Worm (Caenorhabditis elegans) whole organism, L3 larva: ENCODE results near the gene ZK1128.7.

Experiments
- R02D3.7 ChIP-seq: fragments of 150-350 bp; optimal IDR thresholded peaks from 2 replicates; lab custom pipeline; 2014; ENCODE audit warnings: missing biosample characterization, missing genetic modification characterization
- ZK546.5 ChIP-seq: sonication (generic microtip); optimal IDR thresholded peaks from 2 replicates; lab custom pipeline; 2017; ENCODE audit warnings: missing biosample characterization, missing genetic modification characterization
- ama-1 ChIP-seq: fragments of 150-350 bp; optimal IDR thresholded peaks from 2 replicates; lab custom pipeline; 2018
- ceh-16 ChIP-seq: sonication (generic microtip); optimal IDR thresholded peaks from 2 replicates; lab custom pipeline; 2017; ENCODE audit warnings: missing biosample characterization, missing genetic modification characterization
- ceh-82 ChIP-seq: fragments of 150-350 bp; optimal IDR thresholded peaks from 2 replicates; lab custom pipeline; 2014; ENCODE audit warnings: missing biosample characterization, missing genetic modification characterization
- egl-27 ChIP-seq: sonication (generic microtip); optimal IDR thresholded peaks from 4 replicates; lab custom pipeline; 2017; ENCODE audit warnings: missing biosample characterization, missing genetic modification reagents, missing genetic modification characterization
- egl-5 ChIP-seq: fragments of 150-350 bp; optimal IDR thresholded peaks from 2 replicates; lab custom pipeline; 2017; ENCODE audit warnings: missing biosample characterization, missing genetic modification reagents, missing genetic modification characterization, inconsistent platforms
- elt-2 ChIP-seq: sonication (generic microtip); optimal IDR thresholded peaks from 2 replicates; lab custom pipeline; 2016; ENCODE audit warnings: missing genetic modification reagents, mild to moderate bottlenecking, missing genetic modification characterization, missing compliant biosample characterization
- elt-3 ChIP-seq, 3 experiments: fragments of 150-350 bp in 1 of 3; sonication (generic microtip) in 2 of 3; optimal IDR thresholded peaks; 2 replicates in 2 of 3; 4 replicates in 1 of 3; lab custom pipeline; 2014 to 2017; ENCODE audit warnings: missing biosample characterization in 3 of 3, missing genetic modification characterization in 3 of 3
- eor-1 ChIP-seq, 2 experiments: fragments of 150-350 bp; optimal IDR thresholded peaks; 2 replicates each; lab custom pipeline; 2014 to 2018; ENCODE audit warnings: missing biosample characterization in 2 of 2, missing genetic modification characterization in 2 of 2
- fkh-10 ChIP-seq: sonication (generic microtip); optimal IDR thresholded peaks from 2 replicates; lab custom pipeline; 2017; ENCODE audit warnings: missing biosample characterization, missing genetic modification reagents, missing genetic modification characterization
- fos-1 ChIP-seq: fragments of 150-350 bp; optimal IDR thresholded peaks from 2 replicates; lab custom pipeline; 2014; ENCODE audit warnings: missing biosample characterization, missing genetic modification characterization
- hmg-11 ChIP-seq: sonication (generic microtip); optimal IDR thresholded peaks from 2 replicates; lab custom pipeline; 2016; ENCODE audit warnings: missing genetic modification characterization, missing compliant biosample characterization
- jun-1 ChIP-seq: fragments of 150-350 bp; optimal IDR thresholded peaks from 2 replicates; lab custom pipeline; 2014; ENCODE audit warnings: missing biosample characterization, missing genetic modification reagents, missing genetic modification characterization
- lin-15B ChIP-seq: fragments of 150-350 bp; optimal IDR thresholded peaks from 2 replicates; lab custom pipeline; 2014; ENCODE audit warnings: missing biosample characterization, missing genetic modification characterization
- lin-39 ChIP-seq: fragments of 150-350 bp; optimal IDR thresholded peaks from 2 replicates; lab custom pipeline; 2018; ENCODE audit warnings: missing biosample characterization, missing genetic modification reagents, missing genetic modification characterization
- nfya-1 ChIP-seq: sonication (generic microtip); optimal IDR thresholded peaks from 2 replicates; lab custom pipeline; 2017; ENCODE audit warnings: missing genetic modification characterization, mild to moderate bottlenecking, missing compliant biosample characterization, antibody characterized with exemption, moderate library complexity; ENCODE audit not compliant: insufficient read depth
- nhr-11 ChIP-seq: fragments of 150-350 bp; optimal IDR thresholded peaks from 2 replicates; lab custom pipeline; 2014; ENCODE audit warnings: missing biosample characterization, missing genetic modification characterization
- nhr-23 ChIP-seq: fragments of 150-350 bp; optimal IDR thresholded peaks from 2 replicates; lab custom pipeline; 2014; ENCODE audit warnings: missing biosample characterization, missing genetic modification reagents, missing genetic modification characterization
- nhr-237 ChIP-seq: fragments of 150-350 bp; optimal IDR thresholded peaks from 2 replicates; lab custom pipeline; 2014; ENCODE audit warnings: missing biosample characterization, missing genetic modification characterization
- nhr-25 ChIP-seq: sonication (generic microtip); optimal IDR thresholded peaks from 2 replicates; lab custom pipeline; 2017; ENCODE audit warnings: missing biosample characterization, missing genetic modification characterization
- nhr-43 ChIP-seq: sonication (generic microtip); optimal IDR thresholded peaks from 2 replicates; lab custom pipeline; 2016; ENCODE audit warnings: mild to moderate bottlenecking, missing genetic modification characterization, missing compliant biosample characterization; ENCODE audit not compliant: poor library complexity, severe bottlenecking
- nhr-67 ChIP-seq: fragments of 150-350 bp; optimal IDR thresholded peaks from 2 replicates; lab custom pipeline; 2014; ENCODE audit warnings: missing biosample characterization, missing genetic modification characterization
- nhr-76 ChIP-seq: fragments of 150-350 bp; sonication (generic microtip); optimal IDR thresholded peaks from 5 replicates; lab custom pipeline; 2014; ENCODE audit warnings: missing biosample characterization, missing genetic modification characterization
- nhr-77 ChIP-seq: fragments of 150-350 bp; optimal IDR thresholded peaks from 2 replicates; lab custom pipeline; 2014; ENCODE audit warnings: missing biosample characterization, missing genetic modification characterization
- pha-4 ChIP-seq: fragments of 150-350 bp; optimal IDR thresholded peaks from 2 replicates; lab custom pipeline; 2014; ENCODE audit warnings: missing biosample characterization, missing genetic modification reagents, missing genetic modification characterization
- pqm-1 ChIP-seq: fragments of 150-350 bp; optimal IDR thresholded peaks from 2 replicates; lab custom pipeline; 2017; ENCODE audit warnings: missing biosample characterization, missing genetic modification characterization, inconsistent platforms
- sea-2 ChIP-seq: fragments of 150-350 bp; sonication (generic microtip); optimal IDR thresholded peaks from 4 replicates; lab custom pipeline; 2014; ENCODE audit warnings: missing biosample characterization, missing genetic modification reagents, missing genetic modification characterization
- skn-1 ChIP-seq: fragments of 150-350 bp; optimal IDR thresholded peaks from 2 replicates; lab custom pipeline; 2014; ENCODE audit warnings: missing biosample characterization, missing genetic modification characterization
- snpc-4 ChIP-seq: fragments of 150-350 bp; optimal IDR thresholded peaks from 2 replicates; lab custom pipeline; 2014; ENCODE audit warnings: missing biosample characterization, missing genetic modification characterization
- tbx-2 ChIP-seq: sonication (generic microtip); optimal IDR thresholded peaks from 2 replicates; lab custom pipeline; 2016; ENCODE audit warnings: mild to moderate bottlenecking, missing genetic modification characterization, missing compliant biosample characterization
- unc-39 ChIP-seq: sonication (generic microtip); optimal IDR thresholded peaks from 4 replicates; lab custom pipeline; 2017; ENCODE audit warnings: missing biosample characterization, missing genetic modification characterization
- zag-1 ChIP-seq: fragments of 150-350 bp; optimal IDR thresholded peaks from 2 replicates; lab custom pipeline; 2014; ENCODE audit warnings: missing biosample characterization, missing genetic modification characterization
- ztf-11 ChIP-seq: fragments of 150-350 bp; optimal IDR thresholded peaks from 2 replicates; lab custom pipeline; 2014; ENCODE audit warnings: missing biosample characterization, missing genetic modification characterization
- ztf-4 ChIP-seq: fragments of 150-350 bp; optimal IDR thresholded peaks from 2 replicates; lab custom pipeline; 2014; ENCODE audit warnings: missing biosample characterization, missing genetic modification characterization

ZK1128.7 gene

DNA sequence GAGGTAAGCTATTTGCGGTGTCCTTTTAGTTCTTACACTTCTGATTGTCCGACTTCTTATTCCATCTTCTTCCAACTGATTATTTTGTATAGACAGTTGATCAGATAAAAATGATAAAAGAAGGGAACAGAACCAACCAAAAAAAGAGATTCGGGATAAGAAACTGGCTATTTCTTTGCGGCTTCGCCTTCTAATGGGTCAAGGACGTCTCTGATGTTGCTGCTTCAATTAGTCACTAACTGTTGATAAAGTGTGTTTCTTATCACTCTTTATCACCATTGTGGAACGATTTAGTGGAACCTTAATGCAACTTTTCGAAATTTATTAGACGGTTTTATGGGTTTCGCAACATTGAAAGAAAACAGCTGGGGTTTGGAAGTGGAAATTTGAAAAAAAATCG is 33.5 kb downstream of the ZK1128.7 start:
- TF ChIP-seq nhr-25 = peak; percentile 66
- TF ChIP-seq nhr-23 = peak; percentile 81
- TF ChIP-seq ceh-16 (tag; lab: Kevin White, UChicago) = no peak
- peak in 2 of 3 experiments; percentile 56 to 95 for TF ChIP-seq elt-3 (tag; optimal IDR thresholded peaks at IDR 0.05; lab: Kevin White, UChicago)

DNA sequence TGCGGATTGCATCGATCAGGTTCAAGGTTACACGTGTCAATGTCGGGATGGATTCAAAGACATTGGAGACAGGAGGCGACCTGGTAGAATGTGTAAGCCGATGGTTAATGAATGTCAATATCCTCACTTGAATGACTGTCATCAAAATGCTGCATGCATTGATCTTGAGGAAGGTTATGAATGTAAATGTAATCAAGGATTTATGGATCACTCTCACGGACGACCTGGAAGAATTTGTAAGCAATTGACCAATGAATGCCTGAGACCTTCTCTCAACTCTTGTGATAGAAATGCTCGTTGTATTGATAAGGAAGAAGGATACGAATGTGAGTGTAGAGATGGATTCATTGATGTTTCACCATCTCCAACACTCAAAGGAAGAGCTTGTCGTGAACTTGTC is 41.2 kb downstream of the ZK1128.7 start:
- TF ChIP-seq jun-1 = no peak

DNA sequence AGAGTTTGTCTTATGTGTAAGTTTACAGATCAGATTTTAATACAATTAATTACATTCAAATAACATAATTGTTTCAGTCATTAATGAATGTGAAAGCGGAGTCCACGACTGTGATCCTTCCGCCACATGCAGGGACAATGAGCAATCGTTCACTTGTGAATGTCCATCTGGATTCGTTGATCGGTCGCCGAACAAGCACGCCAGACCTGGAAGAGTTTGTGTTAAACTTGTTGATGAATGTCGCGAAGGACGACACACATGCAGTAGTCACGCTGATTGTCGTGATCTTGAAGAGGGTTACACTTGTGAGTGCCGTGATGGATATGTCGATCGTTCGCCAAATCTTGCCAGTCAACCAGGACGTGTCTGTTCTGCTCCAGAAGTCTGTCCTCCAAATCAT is 41.7 kb downstream of the ZK1128.7 start:
- TF ChIP-seq nhr-67 (tag; lab: Kevin White, UChicago) (no peak), egl-27 (tag; lab: Kevin White, UChicago) (no peak), fos-1 (tag; lab: Kevin White, UChicago) (no peak), nhr-77 (tag; lab: Kevin White, UChicago) (no peak), sea-2 (GFP tag; lab: Kevin White, UChicago) (no peak), nhr-25 (no peak), nhr-237 (tag; lab: Kevin White, UChicago) (no peak), pha-4 (tag; lab: Kevin White, UChicago) (no peak)

DNA sequence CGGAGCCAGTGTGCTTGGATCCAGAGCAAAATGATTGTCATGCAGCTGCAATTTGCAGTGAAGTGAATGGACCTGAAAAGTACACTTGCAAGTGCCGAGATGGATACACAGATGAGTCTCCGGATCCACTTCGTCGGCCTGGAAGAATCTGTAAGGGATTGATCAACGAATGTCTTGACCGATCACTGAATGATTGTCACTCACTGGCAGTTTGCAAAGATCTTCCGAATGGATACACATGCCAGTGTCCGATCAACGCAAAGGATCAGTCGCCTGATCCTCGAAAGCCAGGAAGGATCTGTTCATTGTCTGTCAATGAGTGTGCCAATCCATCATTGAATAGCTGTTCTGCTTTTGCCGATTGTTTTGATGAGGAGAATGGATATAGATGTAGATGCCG is 42.6 kb downstream of the ZK1128.7 start:
- TF ChIP-seq nhr-43 = no peak
- no peak for TF ChIP-seq fkh-10 (GFP tag; lab: Kevin White, UChicago)
- TF ChIP-seq unc-39 = no peak
- no peak for TF ChIP-seq sea-2 (GFP tag; lab: Kevin White, UChicago)
- TF ChIP-seq skn-1 = no peak
- no peak for TF ChIP-seq nhr-23

DNA sequence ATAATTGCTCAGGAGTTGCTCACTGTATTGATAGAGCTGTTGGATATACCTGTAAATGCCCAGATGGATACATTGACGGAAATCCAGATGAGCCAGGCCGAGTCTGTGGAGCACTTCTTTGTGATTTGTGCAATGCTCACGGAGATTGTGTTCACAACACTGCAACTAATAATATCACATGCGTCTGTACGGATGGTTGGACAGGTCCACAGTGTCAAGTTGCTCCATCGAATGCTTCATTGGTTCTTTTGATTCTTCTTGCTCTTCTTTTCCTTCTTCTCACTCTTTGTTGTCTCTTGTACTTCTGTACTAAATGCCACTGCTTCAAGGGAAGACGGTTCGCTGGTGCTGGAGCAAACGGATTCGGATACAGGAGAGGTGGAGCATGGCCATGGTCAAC is 45.1 kb downstream of the ZK1128.7 start:
- TF ChIP-seq pha-4 (tag; lab: Kevin White, UChicago) = no peak
- TF ChIP-seq tbx-2 = no peak
- TF ChIP-seq nhr-11 (tag; lab: Kevin White, UChicago) = no peak
- no peak for TF ChIP-seq ceh-82 (tag; lab: Kevin White, UChicago)
- TF ChIP-seq jun-1 = no peak
- no peak for TF ChIP-seq nhr-237 (tag; lab: Kevin White, UChicago)
- no peak for TF ChIP-seq skn-1
- no peak for TF ChIP-seq zag-1 (tag; lab: Kevin White, UChicago)
- TF ChIP-seq ZK546.5 = no peak
- no peak for TF ChIP-seq ztf-11 (tag; lab: Kevin White, UChicago)
- no peak for TF ChIP-seq egl-5
- TF ChIP-seq nhr-77 (tag; lab: Kevin White, UChicago) = no peak
- no peak for TF ChIP-seq eor-1 (tag; optimal IDR thresholded peaks at IDR 0.05; lab: Kevin White, UChicago)
- TF ChIP-seq ama-1 (lab: Kevin White, UChicago) = no peak
- TF ChIP-seq unc-39 = no peak
- TF ChIP-seq elt-3 (tag; optimal IDR thresholded peaks at IDR 0.05; lab: Kevin White, UChicago) = no peak
- TF ChIP-seq ceh-16 (tag; lab: Kevin White, UChicago) = no peak
- TF ChIP-seq lin-39 (tag; lab: Kevin White, UChicago) = no peak

DNA sequence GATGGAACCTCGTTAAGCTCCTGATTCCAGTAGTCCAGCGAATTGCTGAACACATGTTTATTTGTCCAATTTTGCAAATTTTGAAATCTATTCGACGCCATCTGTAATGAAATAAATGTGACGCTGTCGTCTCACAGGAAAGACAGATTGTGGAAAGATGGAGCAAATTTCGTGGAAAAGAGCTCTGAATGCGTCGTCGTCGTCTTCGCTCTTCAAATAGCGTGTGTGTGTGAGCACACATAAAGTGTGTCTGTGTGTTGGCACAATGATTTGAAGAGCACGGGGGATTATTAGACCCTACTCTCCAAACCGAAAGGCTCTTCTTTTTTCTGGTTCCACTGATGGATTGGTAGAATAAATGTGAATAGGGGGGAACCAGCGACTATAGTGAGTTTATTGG is 49.4 kb downstream of the ZK1128.7 start, which contains the start of gene unc-47:
Gene unc-47, minus strand, starts transcription at position 101 of the 400 bp plus-strand sequence.
- TF ChIP-seq lin-39 (tag; lab: Kevin White, UChicago) (peak; percentile 35), egl-5 (no peak)

DNA sequence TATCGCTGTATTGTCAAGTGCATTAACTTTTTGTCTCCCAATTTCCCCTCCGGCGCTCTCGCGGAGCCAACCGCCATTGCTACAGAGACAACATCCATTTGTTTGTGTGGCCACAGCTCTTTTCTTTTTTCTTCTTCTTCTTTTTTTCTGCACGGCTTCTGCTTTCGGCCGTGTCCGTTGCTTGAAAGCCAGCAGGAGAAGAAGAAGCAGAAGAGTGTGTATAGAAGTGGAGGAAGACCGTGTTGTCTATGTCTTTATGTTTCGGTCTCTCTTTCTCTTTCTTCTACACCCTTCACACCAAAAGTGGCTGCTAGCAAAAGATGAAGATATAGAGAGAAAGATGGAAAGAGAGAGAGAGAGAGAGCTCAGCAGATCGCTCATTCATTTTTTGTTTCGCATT is 51.0 kb downstream of the ZK1128.7 start:
- TF ChIP-seq lin-39 (tag; lab: Kevin White, UChicago) (peak; percentile 50), nhr-76 (tag; lab: Kevin White, UChicago) (no peak), snpc-4 (tag; lab: Kevin White, UChicago) (no peak), nfya-1 (tag; lab: Kevin White, UChicago) (peak; percentile 66), fos-1 (tag; lab: Kevin White, UChicago) (no peak), elt-3 (tag; optimal IDR thresholded peaks at IDR 0.05; lab: Kevin White, UChicago) (no peak), ama-1 (lab: Kevin White, UChicago) (no peak), pqm-1 (no peak), ztf-4 (tag; lab: Kevin White, UChicago) (no peak), hmg-11 (tag; lab: Kevin White, UChicago) (peak; percentile 37), elt-2 (tag; lab: Kevin White, UChicago) (no peak), lin-15B (tag; lab: Kevin White, UChicago) (peak; percentile 19), R02D3.7 (tag; lab: Kevin White, UChicago) (no peak)
